Worm (Caenorhabditis elegans): Measurements from ENCODE around the gene mdt-8.

ce11 chrII:11497365-11497764, 36.3 kb downstream of the mdt-8 start, which contains the start of gene B0334.5:
- TF ChIP-seq lin-11 (tag; optimal IDR thresholded peaks at IDR 0.05), result no peak
- TF ChIP-seq ceh-6 (GFP tag; optimal IDR thresholded peaks at IDR 0.05), result no peak
- TF ChIP-seq sdc-2 (tag; optimal IDR thresholded peaks at IDR 0.05), result no peak
- TF ChIP-seq elt-2 (tag; optimal IDR thresholded peaks at IDR 0.05), result no peak
- TF ChIP-seq K09A11.1 (tag; optimal IDR thresholded peaks at IDR 0.05; ENCODE audit: insufficient read depth), result no peak

All from whole organism, late embryonic.